Worm (Caenorhabditis elegans): ENCODE measurements around the gene B0410.3.

ce11 chrX:2921737-2922136 is 30.4 kb upstream of the B0410.3 start:
- TF ChIP-seq nhr-77 (tag; optimal IDR thresholded peaks at IDR 0.05) (no peak), aha-1 (tag; optimal IDR thresholded peaks at IDR 0.05) (no peak), fkh-10 (GFP tag; optimal IDR thresholded peaks at IDR 0.05) (no peak), zag-1 (tag; optimal IDR thresholded peaks at IDR 0.05) (no peak), ceh-82 (tag; optimal IDR thresholded peaks at IDR 0.05) (no peak), nhr-90 (tag; optimal IDR thresholded peaks at IDR 0.05; ENCODE audit: poor library complexity) (no peak), ama-1 (optimal IDR thresholded peaks at IDR 0.05) (no peak)

Data from whole organism, L1 larva.